Fruit fly (Drosophila melanogaster) whole organism, embryonic: Measurements from ENCODE around the gene CG13603.

Experiments used
- Bdp1 ChIP-seq: fragments of 200-800 bp; sonication (Bioruptor generic); optimal IDR thresholded peaks from 3 replicates; lab custom pipeline; 2016; ENCODE audit warnings: missing biosample characterization, missing genetic modification characterization
- CG10147 ChIP-seq: fragments of 200-800 bp; sonication (Bioruptor generic); optimal IDR thresholded peaks from 2 replicates; lab custom pipeline; 2019; ENCODE audit warnings: missing biosample characterization, mild to moderate bottlenecking, missing genetic modification characterization, moderate library complexity
- CG10654 ChIP-seq: fragments of 200-800 bp; sonication (Bioruptor generic); optimal IDR thresholded peaks from 2 replicates; lab custom pipeline; 2016; ENCODE audit warnings: missing biosample characterization, missing genetic modification characterization
- CG12744 ChIP-seq: fragments of 200-800 bp; sonication (Bioruptor generic); optimal IDR thresholded peaks from 2 replicates; lab custom pipeline; 2016; ENCODE audit warnings: missing biosample characterization, missing genetic modification characterization
- CG14860 ChIP-seq: fragments of 200-800 bp; sonication (Bioruptor generic); IDR thresholded peaks from 3 replicates; pipeline ENCODE4 v1.3.6; 2022; ENCODE audit warnings: missing biosample characterization, missing genetic modification characterization; ENCODE audit not compliant: partially characterized antibody
- CG15073 ChIP-seq: fragments of 200-800 bp; sonication (Bioruptor generic); optimal IDR thresholded peaks from 2 replicates; lab custom pipeline; 2016; ENCODE audit warnings: missing biosample characterization, missing genetic modification characterization
- CG1647 ChIP-seq: fragments of 200-800 bp; sonication (Bioruptor generic); optimal IDR thresholded peaks from 3 replicates; lab custom pipeline; 2016; ENCODE audit warnings: missing biosample characterization, missing genetic modification characterization
- CG17359 ChIP-seq: fragments of 200-800 bp; sonication (Bioruptor generic); optimal IDR thresholded peaks from 3 replicates; lab custom pipeline; 2018; ENCODE audit warnings: missing biosample characterization, mild to moderate bottlenecking, missing genetic modification characterization, moderate library complexity
- CG18764 ChIP-seq: fragments of 200-800 bp; sonication (Bioruptor generic); optimal IDR thresholded peaks from 3 replicates; lab custom pipeline; 2016; ENCODE audit warnings: missing biosample characterization, missing genetic modification characterization
- CG2678 ChIP-seq: fragments of 200-800 bp; sonication (Bioruptor generic); optimal IDR thresholded peaks from 3 replicates; lab custom pipeline; 2019; ENCODE audit warnings: missing biosample characterization, mild to moderate bottlenecking, missing genetic modification characterization, moderate library complexity
- CG3281 ChIP-seq: fragments of 200-800 bp; sonication (Bioruptor generic); optimal IDR thresholded peaks from 3 replicates; lab custom pipeline; 2017; ENCODE audit warnings: missing biosample characterization, mild to moderate bottlenecking, missing genetic modification characterization
- CG4360 ChIP-seq: fragments of 200-800 bp; sonication (Bioruptor generic); IDR thresholded peaks from 2 replicates; pipeline ENCODE4 v1.3.6; 2022; ENCODE audit warnings: missing biosample characterization, missing genetic modification characterization
- CG4617 ChIP-seq: fragments of 200-800 bp; sonication (Bioruptor generic); optimal IDR thresholded peaks from 3 replicates; lab custom pipeline; 2016; ENCODE audit warnings: missing biosample characterization, missing genetic modification characterization, borderline replicate concordance
- CG7786 ChIP-seq: fragments of 200-800 bp; sonication (Bioruptor generic); optimal IDR thresholded peaks from 2 replicates; lab custom pipeline; 2016; ENCODE audit warnings: missing biosample characterization, missing genetic modification characterization
- CG7987 ChIP-seq: fragments of 200-800 bp; sonication (Bioruptor generic); optimal IDR thresholded peaks from 2 replicates; lab custom pipeline; 2018; ENCODE audit warnings: missing biosample characterization, mild to moderate bottlenecking, missing genetic modification characterization, moderate library complexity
- CG9609 ChIP-seq: fragments of 200-800 bp; sonication (Bioruptor generic); optimal IDR thresholded peaks from 3 replicates; lab custom pipeline; 2016; ENCODE audit warnings: missing biosample characterization, missing genetic modification characterization
- Chrac-16 ChIP-seq: fragments of 200-800 bp; sonication (Bioruptor generic); optimal IDR thresholded peaks from 3 replicates; lab custom pipeline; 2016; ENCODE audit warnings: missing biosample characterization, missing genetic modification characterization
- D ChIP-seq, 2 experiments: fragments of 200-800 bp in 1 of 2; fragments of >200 bp in 1 of 2; sonication (Bioruptor generic) in 1 of 2; optimal IDR thresholded peaks; 2 replicates in 1 of 2; 3 replicates in 1 of 2; lab custom pipeline; 2017; ENCODE audit warnings: mild to moderate bottlenecking in 1 of 2, missing biosample characterization in 1 of 2, missing genetic modification characterization in 1 of 2, missing genetic modification reagents in 1 of 2
- Elba2 ChIP-seq: fragments of 200-800 bp; sonication (Bioruptor generic); optimal IDR thresholded peaks from 3 replicates; lab custom pipeline; 2016; ENCODE audit warnings: missing biosample characterization, missing genetic modification characterization
- Fer2 ChIP-seq: fragments of 200-800 bp; sonication (Bioruptor generic); optimal IDR thresholded peaks from 2 replicates; lab custom pipeline; 2018; ENCODE audit warnings: missing biosample characterization, mild to moderate bottlenecking, missing genetic modification characterization, moderate library complexity
- HHEX ChIP-seq: fragments of 200-800 bp; sonication (Bioruptor generic); optimal IDR thresholded peaks from 3 replicates; lab custom pipeline; 2017; ENCODE audit warnings: missing biosample characterization, mild to moderate bottlenecking, missing genetic modification characterization, missing genetic modification reagents
- HLH54F ChIP-seq: fragments of 200-800 bp; sonication (Bioruptor generic); optimal IDR thresholded peaks from 3 replicates; lab custom pipeline; 2016; ENCODE audit warnings: missing biosample characterization, missing genetic modification characterization
- Hr51 ChIP-seq, 2 experiments: fragments of 200-800 bp; sonication (Bioruptor generic); optimal IDR thresholded peaks; 2 replicates in 1 of 2; 3 replicates in 1 of 2; lab custom pipeline; 2016 to 2018; ENCODE audit warnings: missing biosample characterization in 2 of 2, missing genetic modification characterization in 2 of 2, mild to moderate bottlenecking in 1 of 2, moderate library complexity in 1 of 2
- Lim3 ChIP-seq: fragments of 200-800 bp; sonication (Bioruptor generic); IDR thresholded peaks from 2 replicates; pipeline ENCODE4 v1.3.6; 2022; ENCODE audit warnings: missing biosample characterization, missing genetic modification characterization
- NC2β ChIP-seq: fragments of 200-800 bp; sonication (Bioruptor generic); optimal IDR thresholded peaks from 2 replicates; lab custom pipeline; 2016; ENCODE audit warnings: missing biosample characterization, missing genetic modification characterization
- Nf-YA ChIP-seq: fragments of 200-800 bp; sonication (Bioruptor generic); IDR thresholded peaks from 2 replicates; pipeline ENCODE4 v1.3.6; 2022; ENCODE audit warnings: missing biosample characterization, missing genetic modification characterization
- Opbp ChIP-seq: fragments of 200-800 bp; sonication (Bioruptor generic); IDR thresholded peaks from 3 replicates; pipeline ENCODE4 v1.3.6; 2022; ENCODE audit warnings: missing biosample characterization, missing genetic modification characterization; ENCODE audit not compliant: partially characterized antibody
- Side ChIP-seq: fragments of 200-800 bp; sonication (Bioruptor generic); optimal IDR thresholded peaks from 2 replicates; lab custom pipeline; 2016; ENCODE audit warnings: missing biosample characterization, missing genetic modification characterization
- ato ChIP-seq: fragments of 200-800 bp; sonication (Bioruptor generic); IDR thresholded peaks from 2 replicates; pipeline ENCODE4 v1.3.6; 2022; ENCODE audit warnings: missing biosample characterization, missing genetic modification characterization; ENCODE audit not compliant: partially characterized antibody
- cg ChIP-seq: fragments of 200-800 bp; sonication (Bioruptor generic); optimal IDR thresholded peaks from 3 replicates; lab custom pipeline; 2019; ENCODE audit warnings: missing biosample characterization, mild to moderate bottlenecking, missing genetic modification characterization, moderate library complexity
- chinmo ChIP-seq: fragments of 200-800 bp; sonication (Bioruptor generic); IDR thresholded peaks from 4 replicates; pipeline ENCODE4 v1.3.6; 2022; ENCODE audit warnings: missing biosample characterization, missing genetic modification characterization; ENCODE audit not compliant: partially characterized antibody
- disco-r ChIP-seq: fragments of 200-800 bp; sonication (Bioruptor generic); optimal IDR thresholded peaks from 2 replicates; lab custom pipeline; 2016; ENCODE audit warnings: missing biosample characterization, missing genetic modification characterization
- dpn ChIP-seq, 2 experiments: fragments of 200-800 bp; sonication (Bioruptor generic); optimal IDR thresholded peaks; 3 replicates each; lab custom pipeline; 2016; ENCODE audit warnings: missing biosample characterization in 2 of 2, missing genetic modification characterization in 2 of 2
- gcm ChIP-seq: fragments of 200-800 bp; sonication (Bioruptor generic); optimal IDR thresholded peaks from 2 replicates; lab custom pipeline; 2019; ENCODE audit warnings: missing biosample characterization, mild to moderate bottlenecking, missing genetic modification characterization, moderate library complexity
- gfzf ChIP-seq: fragments of 200-800 bp; sonication (Bioruptor generic); optimal IDR thresholded peaks from 2 replicates; lab custom pipeline; 2016; ENCODE audit warnings: missing biosample characterization, mild to moderate bottlenecking, missing genetic modification characterization, moderate library complexity
- mld ChIP-seq: fragments of 200-800 bp; sonication (Bioruptor generic); IDR thresholded peaks from 3 replicates; pipeline ENCODE4 v1.3.6; 2022; ENCODE audit warnings: missing biosample characterization, missing genetic modification characterization; ENCODE audit not compliant: partially characterized antibody
- nom ChIP-seq: fragments of 200-800 bp; sonication (Bioruptor generic); optimal IDR thresholded peaks from 2 replicates; lab custom pipeline; 2017; ENCODE audit warnings: missing biosample characterization, missing genetic modification characterization, mild to moderate bottlenecking, moderate library complexity, missing genetic modification reagents
- org-1 ChIP-seq: fragments of 200-800 bp; sonication (Bioruptor generic); optimal IDR thresholded peaks from 2 replicates; lab custom pipeline; 2017; ENCODE audit warnings: missing biosample characterization, missing genetic modification characterization
- prd ChIP-seq, 3 experiments: fragments of >200 bp in 2 of 3; fragments of 200-800 bp in 1 of 3; sonication (Bioruptor generic) in 1 of 3; optimal IDR thresholded peaks in 2 of 3; IDR thresholded peaks in 1 of 3; 2 replicates in 2 of 3; 3 replicates in 1 of 3; pipeline versions ENCODE4 v1.3.6 to Lab custom; 2017 to 2022; ENCODE audit warnings: missing biosample characterization in 1 of 3, missing genetic modification characterization in 1 of 3
- pros ChIP-seq: fragments of 200-800 bp; sonication (Bioruptor generic); optimal IDR thresholded peaks from 3 replicates; lab custom pipeline; 2019; ENCODE audit warnings: missing biosample characterization, mild to moderate bottlenecking, missing genetic modification characterization, moderate library complexity
- scrt ChIP-seq: fragments of 200-800 bp; sonication (Bioruptor generic); optimal IDR thresholded peaks from 2 replicates; lab custom pipeline; 2018; ENCODE audit warnings: missing biosample characterization, mild to moderate bottlenecking, missing genetic modification characterization, moderate library complexity
- sob ChIP-seq: fragments of 200-800 bp; sonication (Bioruptor generic); IDR thresholded peaks from 2 replicates; pipeline ENCODE4 v1.3.6; 2022; ENCODE audit warnings: missing biosample characterization, missing genetic modification characterization
- sr ChIP-seq: fragments of 200-800 bp; sonication (Bioruptor generic); IDR thresholded peaks from 3 replicates; pipeline ENCODE4 v1.3.6; 2022; ENCODE audit warnings: missing biosample characterization, missing genetic modification characterization
- stc ChIP-seq: fragments of 200-800 bp; sonication (Bioruptor generic); IDR thresholded peaks from 2 replicates; pipeline ENCODE4 v1.3.6; 2022; ENCODE audit warnings: missing biosample characterization, missing genetic modification characterization
- trem ChIP-seq: fragments of 200-800 bp; optimal IDR thresholded peaks from 3 replicates; lab custom pipeline; 2019; ENCODE audit warnings: missing biosample characterization, mild to moderate bottlenecking, missing genetic modification characterization, moderate library complexity
- tx ChIP-seq: fragments of 200-800 bp; sonication (Bioruptor generic); optimal IDR thresholded peaks from 2 replicates; lab custom pipeline; 2016; ENCODE audit warnings: missing biosample characterization, missing genetic modification characterization

CG13603 gene

dm6 chr3R:23992823-23993797, 6.7 kb upstream of the CG13603 start, which contains the start of the genes Epp and Rab7 (continued):
- TF ChIP-seq CG9609 (GFP tag; lab: Kevin White, UChicago) (peak; percentile 55), CG4360 (peak; percentile 82), prd (optimal IDR thresholded peaks at IDR 0.05; lab: Kevin White, UChicago) (no peak), prd (GFP tag; IDR thresholded peaks at IDR 0.05; lab: Robert Waterston, UW) (peak; percentile 43; the same call in 2 of the 3 replicates), trem (tag; lab: Kevin White, UChicago) (peak; percentile 54), org-1 (GFP tag; lab: Kevin White, UChicago) (no peak), CG10654 (GFP tag; lab: Kevin White, UChicago) (peak; percentile 30), CG1647 (GFP tag; lab: Kevin White, UChicago) (peak; percentile 24), disco-r (no peak), gfzf (GFP tag; lab: Kevin White, UChicago) (peak; percentile 20), Opbp (GFP tag; lab: Robert Waterston, UW) (peak; percentile 95), CG4617 (peak; percentile 90), Lim3 (no peak), CG3281 (peak; percentile 21), mld (GFP tag; lab: Robert Waterston, UW) (peak; percentile 84; the same call in 2 of the 3 replicates), ato (peak; percentile 87), Bdp1 (no peak), chinmo (GFP tag; lab: Robert Waterston, UW) (peak; percentile 96), sr (GFP tag; lab: Robert Waterston, UW) (0 out of 3 replicates have a peak, but pooled peaks have one; percentile 3), HLH54F (GFP tag; lab: Kevin White, UChicago) (peak; percentile 64), pros (GFP tag; lab: Kevin White, UChicago) (no peak), CG15073 (no peak), gcm (GFP tag; lab: Kevin White, UChicago) (peak; percentile 76), stc (GFP tag; lab: Robert Waterston, UW) (no peak), Hr51 (GFP tag; optimal IDR thresholded peaks at IDR 0.05; lab: Kevin White, UChicago) (peak in 1 of 2 experiments; percentile 52), scrt (GFP tag; lab: Kevin White, UChicago) (peak; percentile 2), CG17359 (no peak), CG7786 (GFP tag; lab: Kevin White, UChicago) (peak; percentile 23), dpn (GFP tag; optimal IDR thresholded peaks at IDR 0.05; lab: Kevin White, UChicago) (peak; percentile 53 to 67), D (optimal IDR thresholded peaks at IDR 0.05; lab: Kevin White, UChicago) (no peak), D (GFP tag; optimal IDR thresholded peaks at IDR 0.05; lab: Kevin White, UChicago) (no peak), NC2β (peak; percentile 43), CG7987 (peak; percentile 35), CG14860 (GFP tag; lab: Robert Waterston, UW) (peak; percentile 85), HHEX (GFP tag; lab: Kevin White, UChicago) (peak; percentile 23), cg (peak; percentile 96), CG2678 (no peak), Side (GFP tag; lab: Kevin White, UChicago) (peak; percentile 0), CG10147 (GFP tag; lab: Kevin White, UChicago) (peak; percentile 5), sob (peak; percentile 82), Elba2 (GFP tag; lab: Kevin White, UChicago) (no peak), Nf-YA (no peak), CG12744 (GFP tag; lab: Kevin White, UChicago) (peak; percentile 35), CG18764 (GFP tag; lab: Kevin White, UChicago) (peak; percentile 30), nom (peak; percentile 90), Fer2 (tag; lab: Kevin White, UChicago) (peak; percentile 23), tx (GFP tag; lab: Kevin White, UChicago) (peak; percentile 55), Chrac-16 (GFP tag; lab: Kevin White, UChicago) (no peak)
